Worm (Caenorhabditis elegans) whole organism, L4 larva: ENCODE results near the gene F26F2.1.

Source experiments
- dpl-1 ChIP-seq: fragments of 150-350 bp; optimal IDR thresholded peaks from 2 replicates; lab custom pipeline; 2014; ENCODE audit warnings: missing biosample characterization, missing genetic modification reagents, missing genetic modification characterization
- fkh-10 ChIP-seq: fragments of 150-350 bp; optimal IDR thresholded peaks from 2 replicates; lab custom pipeline; 2014; ENCODE audit warnings: missing biosample characterization, missing genetic modification reagents, missing genetic modification characterization
- gei-8 ChIP-seq: fragments of 200-800 bp; sonication (Bioruptor generic); optimal IDR thresholded peaks from 2 replicates; lab custom pipeline; 2018; ENCODE audit warnings: mild to moderate bottlenecking, missing genetic modification characterization, missing compliant biosample characterization
- lin-38 ChIP-seq: fragments of 200-800 bp; sonication (Bioruptor generic); IDR thresholded peaks from 2 replicates; pipeline ENCODE4 v1.3.6; 2022; ENCODE audit warnings: missing genetic modification reagents, missing genetic modification characterization, missing compliant biosample characterization
- nhr-76 ChIP-seq: fragments of 150-350 bp; optimal IDR thresholded peaks from 2 replicates; lab custom pipeline; 2014; ENCODE audit warnings: missing biosample characterization, missing genetic modification characterization
- zfp-3 ChIP-seq: fragments of 200-800 bp; sonication (Bioruptor generic); conservative IDR thresholded peaks from 2 replicates; pipeline ENCODE4 v1.3.6; 2022; ENCODE audit warnings: missing genetic modification reagents, missing genetic modification characterization, missing compliant biosample characterization

DNA sequence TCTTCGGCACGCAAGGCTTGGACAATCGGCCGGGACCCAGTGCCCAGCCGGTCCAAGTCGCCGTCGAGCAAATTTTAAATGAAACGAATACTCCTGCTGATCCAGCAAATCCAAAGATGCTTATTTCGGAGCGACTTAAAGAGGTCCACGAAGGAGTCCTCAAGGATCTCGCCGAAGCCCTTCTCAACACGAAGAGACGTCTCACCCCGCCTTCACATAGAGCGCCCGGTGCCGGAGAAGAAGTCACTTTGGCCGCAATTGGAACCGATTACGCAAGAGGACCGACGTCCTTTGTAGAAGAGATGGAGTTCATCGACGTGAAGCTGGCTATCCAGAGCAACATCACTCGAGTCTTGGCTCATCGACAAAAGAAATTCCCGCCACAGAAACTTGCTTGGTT, 52.3 kb downstream of the F26F2.1 start:
- TF ChIP-seq dpl-1 (GFP tag; lab: Kevin White, UChicago) = no peak
- no peak for TF ChIP-seq zfp-3 (GFP tag; lab: Robert Waterston, UW)
- no peak for TF ChIP-seq nhr-76 (tag; lab: Kevin White, UChicago)
- TF ChIP-seq gei-8 (GFP tag; lab: Kevin White, UChicago) = no peak
- no peak for TF ChIP-seq lin-38
- no peak for TF ChIP-seq fkh-10 (GFP tag; lab: Kevin White, UChicago)
